Worm (Caenorhabditis elegans) whole organism, L3 larva: ENCODE data around the gene acs-5.

Experiments used
- aly-2 ChIP-seq: fragments of 150-350 bp; optimal IDR thresholded peaks from 2 replicates; lab custom pipeline; 2014; ENCODE audit warnings: missing biosample characterization, missing genetic modification characterization
- fos-1 ChIP-seq: fragments of 150-350 bp; optimal IDR thresholded peaks from 2 replicates; lab custom pipeline; 2014; ENCODE audit warnings: missing biosample characterization, missing genetic modification characterization
- lin-39 ChIP-seq: fragments of 150-350 bp; optimal IDR thresholded peaks from 2 replicates; lab custom pipeline; 2018; ENCODE audit warnings: missing biosample characterization, missing genetic modification reagents, missing genetic modification characterization
- nhr-11 ChIP-seq: fragments of 150-350 bp; optimal IDR thresholded peaks from 2 replicates; lab custom pipeline; 2014; ENCODE audit warnings: missing biosample characterization, missing genetic modification characterization
- nhr-76 ChIP-seq: fragments of 150-350 bp; sonication (generic microtip); optimal IDR thresholded peaks from 5 replicates; lab custom pipeline; 2014; ENCODE audit warnings: missing biosample characterization, missing genetic modification characterization
- pha-4 ChIP-seq: fragments of 150-350 bp; optimal IDR thresholded peaks from 2 replicates; lab custom pipeline; 2014; ENCODE audit warnings: missing biosample characterization, missing genetic modification reagents, missing genetic modification characterization
- pqm-1 ChIP-seq: fragments of 150-350 bp; optimal IDR thresholded peaks from 2 replicates; lab custom pipeline; 2017; ENCODE audit warnings: missing biosample characterization, missing genetic modification characterization, inconsistent platforms
- zag-1 ChIP-seq: fragments of 150-350 bp; optimal IDR thresholded peaks from 2 replicates; lab custom pipeline; 2014; ENCODE audit warnings: missing biosample characterization, missing genetic modification characterization

- TF ChIP-seq nhr-76 (tag; lab: Kevin White, UChicago) (no peak), nhr-11 (tag; lab: Kevin White, UChicago) (no peak), lin-39 (no peak), aly-2 (no peak), fos-1 (no peak), pqm-1 (no peak), pha-4 (no peak), zag-1 (tag; lab: Kevin White, UChicago) (no peak)
Observed at ce11 chrIII:13575610-13576232, 32.4 kb upstream of the acs-5 start, which contains the start of gene osm-7.
